Fruit fly (Drosophila melanogaster): ENCODE results near the gene chinmo.

- no peak for TF ChIP-seq dsf (GFP tag; optimal IDR thresholded peaks at IDR 0.05; ENCODE audit: borderline replicate concordance)
- TF ChIP-seq psq (GFP tag; optimal IDR thresholded peaks at IDR 0.05): peak; percentile 83
- peak; percentile 69 for TF ChIP-seq br (GFP tag; optimal IDR thresholded peaks at IDR 0.05)
- TF ChIP-seq dmrt93B (GFP tag; optimal IDR thresholded peaks at IDR 0.05): peak; percentile 76
- no peak for TF ChIP-seq sage (GFP tag; optimal IDR thresholded peaks at IDR 0.05)
- TF ChIP-seq sv (GFP tag; optimal IDR thresholded peaks at IDR 0.05): peak; percentile 64
Observed at dm6 chr2L:1649244-1649827, 1.7 kb upstream of the chinmo start.
